Worm (Caenorhabditis elegans) whole organism, mixed stage, embryonic: ENCODE data around the gene F55G1.6.

ENCODE experiments used
- M03D4.4 ChIP-seq: sonication (generic microtip); optimal IDR thresholded peaks from 2 replicates; lab custom pipeline; 2017; ENCODE audit warnings: mild to moderate bottlenecking, missing genetic modification characterization, missing compliant biosample characterization
- bed-3 ChIP-seq: fragments of 200-800 bp; sonication (Bioruptor generic); optimal IDR thresholded peaks from 3 replicates; lab custom pipeline; 2018; ENCODE audit warnings: mild to moderate bottlenecking, missing genetic modification characterization, moderate library complexity, missing compliant biosample characterization
- blmp-1 ChIP-seq: fragments of 150-350 bp; optimal IDR thresholded peaks from 2 replicates; lab custom pipeline; 2014; ENCODE audit warnings: missing biosample characterization, missing genetic modification characterization
- ceh-39 ChIP-seq: fragments of 150-350 bp; optimal IDR thresholded peaks from 2 replicates; lab custom pipeline; 2014; ENCODE audit warnings: missing biosample characterization, missing genetic modification characterization
- ceh-43 ChIP-seq: fragments of 200-800 bp; sonication (Bioruptor generic); optimal IDR thresholded peaks from 2 replicates; lab custom pipeline; 2018; ENCODE audit warnings: mild to moderate bottlenecking, missing genetic modification characterization, moderate library complexity, missing compliant biosample characterization
- ceh-83 ChIP-seq: fragments of 200-800 bp; sonication (Bioruptor generic); optimal IDR thresholded peaks from 2 replicates; lab custom pipeline; 2018; ENCODE audit warnings: mild to moderate bottlenecking, missing genetic modification characterization, missing compliant biosample characterization
- ces-1 ChIP-seq: fragments of 150-350 bp; optimal IDR thresholded peaks from 2 replicates; lab custom pipeline; 2014; ENCODE audit warnings: missing biosample characterization, missing genetic modification reagents, missing genetic modification characterization
- cnd-1 ChIP-seq: fragments of 200-800 bp; sonication (Bioruptor generic); optimal IDR thresholded peaks from 2 replicates; lab custom pipeline; 2018; ENCODE audit warnings: mild to moderate bottlenecking, missing genetic modification characterization, missing compliant biosample characterization
- drap-1 ChIP-seq: fragments of 200-800 bp; sonication (Bioruptor generic); optimal IDR thresholded peaks from 3 replicates; lab custom pipeline; 2018; ENCODE audit warnings: mild to moderate bottlenecking, missing genetic modification characterization, missing compliant biosample characterization
- elt-1 ChIP-seq: sonication (generic microtip); optimal IDR thresholded peaks from 2 replicates; lab custom pipeline; 2017; ENCODE audit warnings: missing genetic modification characterization, mild to moderate bottlenecking, missing compliant biosample characterization, antibody characterized with exemption, moderate library complexity, borderline replicate concordance; ENCODE audit not compliant: insufficient read depth
- elt-3 ChIP-seq: fragments of 150-350 bp; optimal IDR thresholded peaks from 2 replicates; lab custom pipeline; 2014; ENCODE audit warnings: missing biosample characterization, missing genetic modification characterization
- flh-1 ChIP-seq: fragments of 200-800 bp; sonication (Bioruptor generic); optimal IDR thresholded peaks from 2 replicates; lab custom pipeline; 2018; ENCODE audit warnings: mild to moderate bottlenecking, missing genetic modification characterization, moderate library complexity, missing compliant biosample characterization
- ham-2 ChIP-seq: fragments of 200-800 bp; sonication (Bioruptor generic); optimal IDR thresholded peaks from 2 replicates; lab custom pipeline; 2018; ENCODE audit warnings: mild to moderate bottlenecking, missing genetic modification characterization, missing compliant biosample characterization
- hlh-1 ChIP-seq: fragments of 150-350 bp; optimal IDR thresholded peaks from 2 replicates; lab custom pipeline; 2014; ENCODE audit warnings: missing biosample characterization, missing genetic modification reagents, missing genetic modification characterization
- lin-13 ChIP-seq: fragments of 150-350 bp; optimal IDR thresholded peaks from 2 replicates; lab custom pipeline; 2014; ENCODE audit warnings: missing biosample characterization, missing genetic modification characterization
- lsy-2 ChIP-seq: fragments of 150-350 bp; optimal IDR thresholded peaks from 2 replicates; lab custom pipeline; 2014; ENCODE audit warnings: missing biosample characterization, missing genetic modification characterization
- mab-5 ChIP-seq: fragments of 150-350 bp; optimal IDR thresholded peaks from 2 replicates; lab custom pipeline; 2014; ENCODE audit warnings: missing biosample characterization, missing genetic modification characterization
- mep-1 ChIP-seq: fragments of 150-350 bp; optimal IDR thresholded peaks from 2 replicates; lab custom pipeline; 2017; ENCODE audit warnings: missing biosample characterization, missing genetic modification reagents, missing genetic modification characterization, inconsistent platforms
- mls-2 ChIP-seq: sonication (generic microtip); optimal IDR thresholded peaks from 2 replicates; lab custom pipeline; 2016; ENCODE audit warnings: mild to moderate bottlenecking, missing genetic modification characterization, moderate library complexity, missing compliant biosample characterization
- nhr-12 ChIP-seq: fragments of 150-350 bp; optimal IDR thresholded peaks from 2 replicates; lab custom pipeline; 2014; ENCODE audit warnings: missing biosample characterization, missing genetic modification characterization
- nhr-2 ChIP-seq: fragments of 150-350 bp; optimal IDR thresholded peaks from 2 replicates; lab custom pipeline; 2014; ENCODE audit warnings: missing biosample characterization, missing genetic modification characterization
- nhr-237 ChIP-seq: fragments of 150-350 bp; optimal IDR thresholded peaks from 2 replicates; lab custom pipeline; 2014; ENCODE audit warnings: missing biosample characterization, missing genetic modification characterization
- nhr-28 ChIP-seq: fragments of 150-350 bp; optimal IDR thresholded peaks from 2 replicates; lab custom pipeline; 2014; ENCODE audit warnings: missing biosample characterization, missing genetic modification characterization
- pha-4 ChIP-seq: fragments of 150-350 bp; optimal IDR thresholded peaks from 2 replicates; lab custom pipeline; 2018; ENCODE audit warnings: missing biosample characterization, missing genetic modification reagents, missing genetic modification characterization
- sem-2 ChIP-seq: fragments of 200-800 bp; sonication (Bioruptor generic); optimal IDR thresholded peaks from 2 replicates; lab custom pipeline; 2018; ENCODE audit warnings: mild to moderate bottlenecking, missing genetic modification characterization, missing compliant biosample characterization
- snpc-4 ChIP-seq: fragments of 150-350 bp; optimal IDR thresholded peaks from 2 replicates; lab custom pipeline; 2014; ENCODE audit warnings: missing biosample characterization, missing genetic modification characterization
- sptf-1 ChIP-seq: sonication (generic microtip); optimal IDR thresholded peaks from 2 replicates; lab custom pipeline; 2017; ENCODE audit warnings: mild to moderate bottlenecking, missing genetic modification characterization, moderate library complexity, missing compliant biosample characterization
- tbx-8 ChIP-seq: fragments of 200-800 bp; sonication (Bioruptor generic); optimal IDR thresholded peaks from 2 replicates; lab custom pipeline; 2018; ENCODE audit warnings: mild to moderate bottlenecking, missing genetic modification characterization, moderate library complexity, missing compliant biosample characterization
- unc-120 ChIP-seq: sonication (generic microtip); optimal IDR thresholded peaks from 2 replicates; lab custom pipeline; 2017; ENCODE audit warnings: missing genetic modification characterization, missing compliant biosample characterization; ENCODE audit not compliant: poor library complexity, severe bottlenecking
- unc-39 ChIP-seq: fragments of 150-350 bp; optimal IDR thresholded peaks from 2 replicates; lab custom pipeline; 2014; ENCODE audit warnings: missing biosample characterization, missing genetic modification characterization
- unc-62 ChIP-seq: fragments of 150-350 bp; optimal IDR thresholded peaks from 2 replicates; lab custom pipeline; 2014; ENCODE audit warnings: missing biosample characterization, missing genetic modification reagents, missing genetic modification characterization
- zip-8 ChIP-seq: fragments of 150-350 bp; optimal IDR thresholded peaks from 2 replicates; lab custom pipeline; 2014; ENCODE audit warnings: missing biosample characterization, missing genetic modification characterization
- ztf-11 ChIP-seq: fragments of 150-350 bp; optimal IDR thresholded peaks from 2 replicates; lab custom pipeline; 2014; ENCODE audit warnings: missing biosample characterization, missing genetic modification characterization

The F55G1.6 gene

DNA sequence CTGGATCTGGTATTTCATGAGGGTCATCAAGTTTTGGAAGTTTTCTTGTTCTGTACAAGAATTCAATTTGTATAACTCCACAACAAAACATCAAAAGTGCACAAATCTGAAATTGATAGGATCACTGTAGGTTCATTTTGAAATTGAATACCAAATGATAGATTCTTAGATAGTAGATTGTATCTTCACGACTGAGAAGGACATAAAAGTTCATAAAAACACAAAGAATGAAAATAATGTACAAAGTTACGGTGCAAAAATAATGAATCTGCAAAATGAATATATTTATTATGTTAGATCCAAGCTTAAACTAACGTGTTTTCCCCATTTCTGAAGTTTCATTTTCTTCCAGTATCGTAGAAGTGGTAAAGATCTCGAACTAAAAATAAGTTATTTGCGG is 27.6 kb downstream of the F55G1.6 start:
- TF ChIP-seq lin-13 (tag; lab: Kevin White, UChicago) = no peak

DNA sequence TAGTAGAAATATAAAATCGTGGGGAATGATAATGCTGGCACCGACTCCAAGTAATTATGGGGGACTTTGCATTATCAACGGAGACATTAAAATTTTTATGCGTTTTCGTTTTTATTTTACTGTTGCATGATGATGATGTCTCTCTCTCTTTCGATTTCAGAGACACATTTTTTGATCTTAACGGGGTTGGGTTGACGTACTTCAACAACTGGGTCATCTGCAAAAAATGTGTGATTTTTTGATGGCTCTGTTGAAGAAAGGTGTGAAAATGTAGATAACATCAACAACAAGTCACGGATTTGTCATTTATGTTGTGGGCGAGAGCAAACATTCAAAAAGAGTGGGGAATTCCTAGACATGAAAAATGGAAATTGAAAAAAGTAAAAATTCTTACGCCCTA is 28.0 kb downstream of the F55G1.6 start, which contains the start of gene F55G1.15:
TSS of gene F55G1.15 (minus strand) at position 101 of the 400 bp plus-strand sequence.
- TF ChIP-seq ztf-11 (tag; lab: Kevin White, UChicago) (no peak), ham-2 (no peak), zip-8 (tag; lab: Kevin White, UChicago) (no peak), ceh-83 (no peak), mep-1 (tag; lab: Kevin White, UChicago) (no peak), lsy-2 (no peak), flh-1 (GFP tag; lab: Kevin White, UChicago) (no peak), hlh-1 (tag; lab: Kevin White, UChicago) (no peak), snpc-4 (tag; lab: Kevin White, UChicago) (no peak), lin-13 (tag; lab: Kevin White, UChicago) (no peak)
- TF ChIP-seq, all 35 proteins: peak for 0

DNA sequence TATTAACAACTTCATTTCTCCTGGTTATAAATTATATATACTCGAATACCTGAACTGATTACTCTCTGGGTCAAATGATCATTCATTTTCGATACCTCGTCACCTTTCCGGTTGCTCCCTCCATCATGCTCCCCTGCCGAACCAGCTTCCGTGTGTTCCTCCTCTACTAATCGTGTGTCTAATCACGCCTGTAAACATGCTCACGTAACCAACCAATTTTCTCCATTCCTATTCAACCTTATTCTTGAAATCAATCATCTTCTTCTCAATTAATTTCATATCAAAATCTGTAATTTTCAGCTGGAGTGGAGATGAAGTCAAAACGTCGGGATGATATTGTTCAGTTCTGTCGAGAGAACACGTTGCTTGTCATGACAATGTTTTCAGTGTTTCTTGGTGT is 30.0 kb downstream of the F55G1.6 start, which contains the start of gene glt-6:
TSS of gene glt-6 (plus strand) at position 301 of the 400 bp plus-strand sequence.
- TF ChIP-seq ham-2 = no peak
- TF ChIP-seq mls-2 (tag; lab: Kevin White, UChicago) = no peak
- no peak for TF ChIP-seq sem-2 (GFP tag; lab: Kevin White, UChicago)
- no peak for TF ChIP-seq bed-3 (GFP tag; lab: Kevin White, UChicago)
- TF ChIP-seq drap-1 = no peak

DNA sequence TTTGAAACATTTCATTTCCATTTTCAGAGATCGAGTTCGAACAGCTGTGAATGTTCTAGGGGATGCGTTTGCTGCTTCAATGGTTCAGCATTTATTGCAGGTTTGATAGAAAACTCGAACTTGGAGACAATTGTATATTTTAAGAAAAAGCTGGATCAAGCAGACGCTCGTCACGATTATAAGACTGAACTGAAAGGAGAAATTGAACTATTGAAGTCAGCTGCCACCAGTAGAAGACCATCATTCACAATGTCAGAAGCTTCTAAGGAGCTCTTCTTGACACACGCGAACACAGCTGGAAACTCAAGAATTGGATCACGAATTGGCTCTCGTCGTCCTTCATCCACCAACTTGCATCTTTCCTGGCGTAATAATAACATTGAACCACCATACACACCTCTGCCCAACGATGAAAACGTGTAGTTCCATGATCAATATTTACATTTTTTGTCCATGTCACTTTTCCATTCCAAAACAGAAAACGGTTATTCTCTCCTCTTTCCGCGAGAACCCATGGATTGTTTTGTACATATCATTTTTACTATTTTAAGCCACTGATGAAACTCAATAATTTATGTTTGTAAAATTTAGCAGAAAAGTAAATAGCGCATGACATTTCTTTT is 32.7 kb downstream of the F55G1.6 start:
- TF ChIP-seq snpc-4 (tag; lab: Kevin White, UChicago) (no peak), bed-3 (GFP tag; lab: Kevin White, UChicago) (no peak), ceh-83 (no peak)
- TF ChIP-seq, all 35 proteins: peak for 0

DNA sequence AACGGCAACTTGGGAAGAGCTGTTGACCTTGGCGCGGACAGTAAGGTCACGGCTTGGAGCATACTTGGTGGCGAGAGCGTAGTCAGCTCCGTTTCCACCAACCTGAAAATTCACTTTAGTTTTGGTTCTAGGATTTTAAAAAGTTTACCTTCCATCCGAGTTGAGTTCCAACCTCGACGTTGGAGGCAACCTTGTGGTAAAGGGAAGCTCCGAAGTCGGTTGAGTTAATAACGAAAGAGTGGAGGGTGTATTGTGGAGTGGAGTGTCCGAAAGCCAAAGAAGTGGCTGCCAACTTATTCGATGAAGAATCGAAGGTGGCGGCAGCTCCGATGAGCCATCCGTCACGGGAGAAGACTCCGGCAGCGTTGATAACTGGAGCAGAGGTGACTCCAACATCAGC is 33.4 kb downstream of the F55G1.6 start:
- no peak for TF ChIP-seq ceh-83
- TF ChIP-seq elt-1 (tag; lab: Kevin White, UChicago) = no peak
- no peak for TF ChIP-seq nhr-28 (tag; lab: Kevin White, UChicago)
- TF ChIP-seq sem-2 (GFP tag; lab: Kevin White, UChicago) = no peak
- TF ChIP-seq unc-39 (tag; lab: Kevin White, UChicago) = no peak
- TF ChIP-seq snpc-4 (tag; lab: Kevin White, UChicago) = no peak
- TF ChIP-seq lsy-2 = no peak
- no peak for TF ChIP-seq zip-8 (tag; lab: Kevin White, UChicago)
- TF ChIP-seq nhr-2 = no peak
- TF ChIP-seq pha-4 = no peak
- no peak for TF ChIP-seq ceh-39 (tag; lab: Kevin White, UChicago)
- TF ChIP-seq M03D4.4 (tag; lab: Kevin White, UChicago) = no peak
- no peak for TF ChIP-seq blmp-1 (tag; lab: Kevin White, UChicago)
- TF ChIP-seq unc-62 (GFP tag; lab: Kevin White, UChicago) = no peak

DNA sequence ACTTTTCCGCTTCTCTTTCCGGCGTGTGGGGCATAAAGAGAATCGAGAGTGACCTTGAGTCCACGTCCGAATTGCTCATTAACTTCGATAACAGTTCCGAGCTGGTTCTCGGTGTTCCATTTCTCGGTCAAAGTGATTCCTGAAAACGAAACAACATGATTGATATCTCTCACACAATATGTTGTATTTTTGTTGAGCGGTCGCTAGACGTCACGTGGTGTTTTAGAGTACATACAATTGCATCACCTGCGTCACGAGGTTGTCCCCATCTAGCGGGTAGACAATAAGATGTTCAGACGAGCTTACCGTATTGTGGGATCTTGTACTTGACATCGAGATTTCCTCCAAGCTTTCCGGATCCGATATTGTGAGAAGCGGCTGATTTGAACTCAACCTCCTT is 34.0 kb downstream of the F55G1.6 start:
- no peak for TF ChIP-seq cnd-1 (tag; lab: Kevin White, UChicago)
- TF ChIP-seq ces-1 = no peak
- no peak for TF ChIP-seq mep-1 (tag; lab: Kevin White, UChicago)
- TF ChIP-seq, all 35 proteins: peak for 0

DNA sequence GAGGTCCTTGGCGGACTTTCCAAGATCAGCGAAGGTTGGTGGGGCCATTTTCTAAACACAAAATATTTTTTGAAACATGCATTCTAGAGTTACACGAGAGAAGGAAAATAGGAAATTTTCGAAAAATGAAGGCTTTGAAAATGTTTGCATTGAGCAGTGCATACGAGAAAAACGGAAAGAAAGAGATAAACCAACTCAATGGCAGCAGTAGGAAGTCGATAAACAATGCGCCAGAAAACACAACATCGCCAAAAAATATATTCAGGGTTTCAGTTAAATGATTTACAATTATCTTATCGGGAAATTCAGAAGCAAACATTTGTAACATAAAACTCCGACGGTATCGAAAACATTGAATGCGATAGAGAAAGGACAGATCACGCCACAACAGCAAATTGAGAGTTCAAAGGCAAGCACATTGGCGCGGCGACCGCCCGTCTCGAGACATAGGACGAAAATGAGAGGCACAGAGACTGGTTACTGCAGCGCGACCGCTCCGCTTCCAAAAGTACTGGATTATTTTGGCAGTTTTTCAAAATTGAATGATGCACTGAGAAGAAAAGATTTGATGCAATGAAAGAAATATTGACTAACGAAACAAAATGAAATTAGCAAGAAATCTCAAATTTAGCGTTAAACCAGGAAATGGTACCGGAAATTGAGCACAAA is 34.7 kb downstream of the F55G1.6 start, which contains the start of the genes vdac-1 and R05G6.5:
TSS of gene vdac-1 (minus strand) at position 51 of the 669 bp plus-strand sequence.
TSS of gene R05G6.5 (plus strand) at position 527 of the 669 bp plus-strand sequence.
- TF ChIP-seq blmp-1 (tag; lab: Kevin White, UChicago) (no peak), nhr-28 (tag; lab: Kevin White, UChicago) (no peak), unc-120 (tag; lab: Kevin White, UChicago) (no peak), tbx-8 (GFP tag; lab: Kevin White, UChicago) (no peak), unc-39 (tag; lab: Kevin White, UChicago) (no peak), elt-1 (tag; lab: Kevin White, UChicago) (no peak), mab-5 (tag; lab: Kevin White, UChicago) (no peak), unc-62 (GFP tag; lab: Kevin White, UChicago) (no peak), nhr-12 (tag; lab: Kevin White, UChicago) (no peak), ces-1 (no peak), sem-2 (GFP tag; lab: Kevin White, UChicago) (no peak), hlh-1 (tag; lab: Kevin White, UChicago) (peak; percentile 14), lin-13 (tag; lab: Kevin White, UChicago) (no peak), ceh-39 (tag; lab: Kevin White, UChicago) (no peak), ceh-43 (GFP tag; lab: Kevin White, UChicago) (no peak), ztf-11 (tag; lab: Kevin White, UChicago) (no peak), flh-1 (GFP tag; lab: Kevin White, UChicago) (no peak), mep-1 (tag; lab: Kevin White, UChicago) (peak; percentile 47), elt-3 (no peak), drap-1 (no peak), sptf-1 (tag; lab: Kevin White, UChicago) (no peak), nhr-237 (tag; lab: Kevin White, UChicago) (peak; percentile 72), bed-3 (GFP tag; lab: Kevin White, UChicago) (no peak)
